Fruit fly (Drosophila melanogaster): Measurements from ENCODE around the gene Gnpnat.

Gene Gnpnat

DNA sequence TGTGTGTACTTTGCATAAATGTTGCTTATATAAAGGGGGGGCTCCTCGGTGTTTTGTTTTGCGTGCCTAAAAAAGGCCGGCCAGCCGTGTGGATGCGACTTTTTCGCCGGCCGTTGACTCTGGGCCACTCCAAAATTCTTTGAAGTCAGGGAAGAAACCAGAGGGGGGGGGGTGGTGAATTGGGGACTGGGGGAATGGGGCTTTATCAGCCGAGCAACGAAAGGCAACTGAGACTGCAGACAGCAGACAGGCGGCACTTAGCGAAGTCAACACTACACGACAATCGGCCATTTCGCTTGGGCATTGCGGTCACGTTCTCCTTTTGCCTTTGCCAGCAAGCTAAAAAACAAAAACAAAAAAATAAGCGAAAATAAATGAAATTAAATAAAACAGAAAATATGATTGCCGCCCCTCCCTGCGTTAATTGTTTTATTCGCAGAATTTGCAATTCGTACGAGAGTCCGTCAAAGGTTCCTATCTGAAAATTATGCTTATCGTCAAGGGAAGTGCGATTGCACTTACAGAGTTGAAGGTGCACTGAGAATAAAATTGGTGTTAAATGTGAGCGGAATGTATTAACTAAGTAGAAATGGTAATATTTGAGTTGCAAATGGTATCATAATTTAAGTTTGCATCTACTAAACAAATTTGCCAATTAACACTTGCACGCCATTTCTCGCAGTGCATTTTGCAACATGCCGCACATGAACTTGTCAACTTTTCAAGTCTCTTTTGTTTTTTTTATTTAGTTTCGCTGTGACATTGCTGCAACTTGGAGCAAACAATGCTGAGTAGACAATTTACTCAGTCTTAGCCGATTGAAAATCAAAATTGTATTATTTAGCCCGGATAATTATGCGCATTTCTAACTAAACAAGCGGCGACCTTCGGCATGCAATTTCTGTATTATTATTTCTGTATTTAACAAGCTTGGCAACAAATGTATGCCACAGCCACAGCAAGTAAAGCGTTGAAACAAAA lies 48.2 kb downstream of the Gnpnat start:
- TF ChIP-seq CG34367 (tag; optimal IDR thresholded peaks at IDR 0.05), result no peak
- TF ChIP-seq rn (GFP tag; IDR thresholded peaks at IDR 0.05), result 0 out of 2 replicates have a peak, but pooled peaks have one; percentile 28
- no peak for TF ChIP-seq gl (tag; optimal IDR thresholded peaks at IDR 0.05)
- peak; percentile 49 for TF ChIP-seq CG9948 (tag; optimal IDR thresholded peaks at IDR 0.05)
- no peak for TF ChIP-seq CG14655 (GFP tag; optimal IDR thresholded peaks at IDR 0.05)
- peak; percentile 63 for TF ChIP-seq CG17806 (tag; optimal IDR thresholded peaks at IDR 0.05)
- TF ChIP-seq CG32121 (GFP tag; IDR thresholded peaks at IDR 0.05), result peak; percentile 59; the same call in 1 of the 2 replicates
- no peak for TF ChIP-seq EcR (GFP tag; optimal IDR thresholded peaks at IDR 0.05)
- peak; percentile 74 for TF ChIP-seq fd96Ca (GFP tag; IDR thresholded peaks at IDR 0.05)
- TF ChIP-seq CG8301 (tag; optimal IDR thresholded peaks at IDR 0.05), result peak; percentile 53
- no peak for TF ChIP-seq CG13204 (GFP tag; optimal IDR thresholded peaks at IDR 0.05)
- TF ChIP-seq CG15710 (tag; optimal IDR thresholded peaks at IDR 0.05), result no peak
- no peak for TF ChIP-seq CG10348 (GFP tag; IDR thresholded peaks at IDR 0.05)
- TF ChIP-seq Pif1A (GFP tag; optimal IDR thresholded peaks at IDR 0.05), result peak; percentile 87
- TF ChIP-seq Snoo (tag; optimal IDR thresholded peaks at IDR 0.05), result peak; percentile 90
- TF ChIP-seq CG12605 (GFP tag; IDR thresholded peaks at IDR 0.05), result no peak; the same call in 1 of the 2 replicates
- TF ChIP-seq Pif1B (GFP tag; optimal IDR thresholded peaks at IDR 0.05), result peak; percentile 77
- 0 out of 2 replicates have a peak, but pooled peaks have one; percentile 22 for TF ChIP-seq Ets98B (GFP tag; IDR thresholded peaks at IDR 0.05)
- TF ChIP-seq CG8159 (tag; optimal IDR thresholded peaks at IDR 0.05), result peak; percentile 71
- TF ChIP-seq CG4496 (GFP tag; IDR thresholded peaks at IDR 0.05), result peak; percentile 75
- TF ChIP-seq D1 (tag; optimal IDR thresholded peaks at IDR 0.05), result no peak

DNA sequence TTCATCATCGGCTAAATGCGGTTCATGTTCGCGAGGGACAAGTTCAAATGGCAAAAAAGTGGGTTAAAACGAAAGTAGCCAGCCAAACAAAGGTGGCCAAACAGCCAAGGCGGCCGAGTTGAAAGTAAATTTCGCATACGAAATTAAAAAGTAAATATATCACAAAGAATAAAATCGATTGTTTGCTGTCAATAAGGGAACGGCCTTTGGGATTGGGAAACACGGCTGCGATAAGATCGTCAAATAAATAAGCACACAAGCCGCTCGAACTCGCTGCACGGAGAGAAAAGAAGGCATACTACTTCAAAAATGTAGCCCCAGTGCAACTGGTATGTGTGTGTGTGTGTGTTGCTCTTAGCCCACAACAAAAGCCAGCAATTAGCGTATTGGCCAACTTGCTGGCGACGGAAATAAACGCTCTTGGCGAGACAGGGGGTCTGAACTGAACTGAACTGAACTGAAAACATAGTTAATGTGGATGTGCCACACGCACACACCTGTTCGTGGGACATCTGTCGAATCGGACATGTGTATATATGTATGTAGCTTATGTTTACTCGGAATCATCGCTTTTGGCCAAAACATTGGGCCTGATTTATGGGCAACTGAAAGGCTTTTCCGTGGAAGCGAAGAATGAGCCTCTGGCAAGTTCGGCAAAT lies 49.9 kb downstream of the Gnpnat start:
- TF ChIP-seq CG10348 (GFP tag; IDR thresholded peaks at IDR 0.05) (no peak), Snoo (tag; optimal IDR thresholded peaks at IDR 0.05) (peak; percentile 6)

DNA sequence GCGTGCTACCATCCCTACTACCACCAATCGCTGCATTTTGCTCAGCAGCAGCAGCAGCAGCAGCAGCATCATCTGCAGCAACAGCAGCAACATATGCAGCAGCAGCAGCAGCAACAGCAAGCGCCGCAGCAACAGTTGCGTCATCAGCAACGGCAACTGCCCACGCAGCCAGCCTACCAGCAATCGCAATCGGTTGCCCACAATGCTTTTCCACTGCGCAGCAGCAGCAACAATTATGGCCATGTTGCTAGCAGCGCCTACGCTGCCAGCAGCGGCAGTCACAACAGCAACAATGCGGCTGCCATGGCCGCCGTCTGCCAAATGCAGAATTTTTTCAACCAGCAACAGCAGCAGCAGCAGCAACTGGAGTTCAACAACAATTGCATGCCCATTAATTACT lies 52.1 kb downstream of the Gnpnat start:
- TF ChIP-seq Ets98B (GFP tag; IDR thresholded peaks at IDR 0.05), result no peak
- TF ChIP-seq CG14655 (GFP tag; optimal IDR thresholded peaks at IDR 0.05), result no peak
- TF ChIP-seq Snoo (tag; optimal IDR thresholded peaks at IDR 0.05), result no peak
- no peak for TF ChIP-seq D1 (tag; optimal IDR thresholded peaks at IDR 0.05)
- TF ChIP-seq CG13204 (GFP tag; optimal IDR thresholded peaks at IDR 0.05), result no peak
- no peak for TF ChIP-seq fd96Ca (GFP tag; IDR thresholded peaks at IDR 0.05)
- no peak for TF ChIP-seq CG15710 (tag; optimal IDR thresholded peaks at IDR 0.05)
- TF ChIP-seq CG34367 (tag; optimal IDR thresholded peaks at IDR 0.05), result no peak
- TF ChIP-seq Pif1B (GFP tag; optimal IDR thresholded peaks at IDR 0.05), result no peak
- TF ChIP-seq rn (GFP tag; IDR thresholded peaks at IDR 0.05), result no peak
- no peak for TF ChIP-seq CG12605 (GFP tag; IDR thresholded peaks at IDR 0.05)
